Fruit fly (Drosophila melanogaster) whole organism, prepupa: ENCODE results near the gene CG13392.
A peak's percentile ranks its signal among the peaks of the same experiment; 100 is the strongest.

Source experiments
- Blimp-1 ChIP-seq: fragments of 200-800 bp; sonication (Bioruptor generic); optimal IDR thresholded peaks from 3 replicates; lab custom pipeline; 2017; ENCODE audit warnings: missing biosample characterization, missing genetic modification characterization, mild to moderate bottlenecking, moderate library complexity, missing genetic modification reagents
- CG10631 ChIP-seq: fragments of 200-800 bp; sonication (Bioruptor generic); optimal IDR thresholded peaks from 2 replicates; lab custom pipeline; 2016; ENCODE audit warnings: missing biosample characterization, missing genetic modification characterization
- CG10669 ChIP-seq: fragments of 200-800 bp; sonication (Bioruptor generic); optimal IDR thresholded peaks from 3 replicates; lab custom pipeline; 2018; ENCODE audit warnings: missing biosample characterization, mild to moderate bottlenecking, missing genetic modification characterization, moderate library complexity
- CG11294 ChIP-seq: fragments of 200-800 bp; sonication (Bioruptor generic); IDR thresholded peaks from 2 replicates; pipeline ENCODE4 v1.3.6; 2022; ENCODE audit warnings: missing biosample characterization, missing genetic modification characterization
- CG11762 ChIP-seq: fragments of 200-800 bp; sonication (Bioruptor generic); optimal IDR thresholded peaks from 3 replicates; lab custom pipeline; 2016; ENCODE audit warnings: missing biosample characterization, missing genetic modification characterization; ENCODE audit not compliant: insufficient read depth
- CG11902 ChIP-seq: fragments of 200-800 bp; sonication (Bioruptor generic); optimal IDR thresholded peaks from 3 replicates; lab custom pipeline; 2016; ENCODE audit warnings: missing biosample characterization, missing genetic modification characterization
- CG15336 ChIP-seq: fragments of 200-800 bp; sonication (Bioruptor generic); IDR thresholded peaks from 2 replicates; pipeline ENCODE4 v1.3.6; 2022; ENCODE audit warnings: missing biosample characterization, missing genetic modification characterization
- CG1621 ChIP-seq: fragments of 200-800 bp; sonication (Bioruptor generic); optimal IDR thresholded peaks from 3 replicates; lab custom pipeline; 2018; ENCODE audit warnings: missing biosample characterization, mild to moderate bottlenecking, missing genetic modification characterization
- CG3032 ChIP-seq: fragments of 200-800 bp; optimal IDR thresholded peaks from 2 replicates; lab custom pipeline; 2019; ENCODE audit warnings: missing biosample characterization, mild to moderate bottlenecking, missing genetic modification characterization, moderate library complexity
- CG31627 ChIP-seq: fragments of 200-800 bp; sonication (Bioruptor generic); optimal IDR thresholded peaks from 3 replicates; lab custom pipeline; 2016; ENCODE audit warnings: missing biosample characterization, missing genetic modification characterization
- CG32006 ChIP-seq: fragments of 200-800 bp; sonication (Bioruptor generic); optimal IDR thresholded peaks from 3 replicates; lab custom pipeline; 2017; ENCODE audit warnings: missing biosample characterization, mild to moderate bottlenecking, missing genetic modification characterization
- CG34406 ChIP-seq: fragments of 200-800 bp; sonication (Bioruptor generic); optimal IDR thresholded peaks from 3 replicates; lab custom pipeline; 2016; ENCODE audit warnings: missing biosample characterization, missing genetic modification characterization
- CG4318 ChIP-seq: fragments of 200-800 bp; sonication (Bioruptor generic); optimal IDR thresholded peaks from 3 replicates; lab custom pipeline; 2017; ENCODE audit warnings: missing biosample characterization, mild to moderate bottlenecking, missing genetic modification characterization
- CG6163 ChIP-seq: fragments of 200-800 bp; sonication (Bioruptor generic); IDR thresholded peaks from 3 replicates; pipeline ENCODE4 v1.3.6; 2022; ENCODE audit warnings: missing biosample characterization, missing genetic modification characterization
- CG6276 ChIP-seq: fragments of 200-800 bp; sonication (Bioruptor generic); optimal IDR thresholded peaks from 2 replicates; lab custom pipeline; 2017; ENCODE audit warnings: missing biosample characterization, mild to moderate bottlenecking, missing genetic modification characterization
- CG6808 ChIP-seq: fragments of 200-800 bp; sonication (Bioruptor generic); optimal IDR thresholded peaks from 3 replicates; lab custom pipeline; 2017; ENCODE audit warnings: missing biosample characterization, missing genetic modification characterization, mild to moderate bottlenecking, moderate library complexity, missing genetic modification reagents
- CG7368 ChIP-seq: fragments of 200-800 bp; sonication (Bioruptor generic); optimal IDR thresholded peaks from 3 replicates; lab custom pipeline; 2016; ENCODE audit warnings: missing biosample characterization, missing genetic modification characterization
- CG8319 ChIP-seq: fragments of 200-800 bp; sonication (Bioruptor generic); optimal IDR thresholded peaks from 3 replicates; lab custom pipeline; 2016; ENCODE audit warnings: missing biosample characterization, missing genetic modification characterization
- CG8632 ChIP-seq: fragments of 200-800 bp; sonication (Bioruptor generic); optimal IDR thresholded peaks from 3 replicates; lab custom pipeline; 2016; ENCODE audit warnings: missing biosample characterization, missing genetic modification characterization
- CG9139 ChIP-seq: fragments of 200-800 bp; sonication (Bioruptor generic); optimal IDR thresholded peaks from 3 replicates; lab custom pipeline; 2017; ENCODE audit warnings: missing biosample characterization, mild to moderate bottlenecking, missing genetic modification characterization
- Eip75B ChIP-seq: fragments of 200-800 bp; sonication (Bioruptor generic); optimal IDR thresholded peaks from 3 replicates; lab custom pipeline; 2016; ENCODE audit warnings: missing biosample characterization, missing genetic modification characterization
- Eip78C ChIP-seq: fragments of 200-800 bp; sonication (Bioruptor generic); peaks from one replicate; lab custom pipeline; 2016; ENCODE audit warnings: missing biosample characterization, missing genetic modification characterization
- Eip93F ChIP-seq: fragments of 200-800 bp; sonication (Bioruptor generic); optimal IDR thresholded peaks from 2 replicates; lab custom pipeline; 2016; ENCODE audit warnings: missing biosample characterization, mild to moderate bottlenecking, missing genetic modification characterization
- Ets21C ChIP-seq: fragments of 200-800 bp; sonication (Bioruptor generic); optimal IDR thresholded peaks from 3 replicates; lab custom pipeline; 2016; ENCODE audit warnings: missing biosample characterization, missing genetic modification characterization
- Ets96B ChIP-seq: fragments of 200-800 bp; optimal IDR thresholded peaks from 2 replicates; lab custom pipeline; 2019; ENCODE audit warnings: missing biosample characterization, mild to moderate bottlenecking, missing genetic modification characterization, moderate library complexity
- Hr38 ChIP-seq: sonication (Bioruptor generic); optimal IDR thresholded peaks from 2 replicates; lab custom pipeline; 2016; ENCODE audit warnings: missing biosample characterization, missing genetic modification characterization
- Hr39 ChIP-seq: fragments of 200-800 bp; sonication (Bioruptor generic); optimal IDR thresholded peaks from 2 replicates; lab custom pipeline; 2016; ENCODE audit warnings: missing biosample characterization, missing genetic modification characterization
- Lpt ChIP-seq: fragments of 200-800 bp; sonication (Bioruptor generic); optimal IDR thresholded peaks from 3 replicates; lab custom pipeline; 2016; ENCODE audit warnings: missing biosample characterization, missing genetic modification characterization
- Met ChIP-seq: fragments of 200-800 bp; sonication (Bioruptor generic); optimal IDR thresholded peaks from 3 replicates; lab custom pipeline; 2016; ENCODE audit warnings: missing biosample characterization, missing genetic modification characterization
- OdsH ChIP-seq: fragments of 200-800 bp; sonication (Bioruptor generic); optimal IDR thresholded peaks from 3 replicates; lab custom pipeline; 2016; ENCODE audit warnings: missing biosample characterization, missing genetic modification characterization
- Smox ChIP-seq: fragments of 200-800 bp; sonication (Bioruptor generic); optimal IDR thresholded peaks from 3 replicates; lab custom pipeline; 2016; ENCODE audit warnings: missing biosample characterization, missing genetic modification characterization
- Sox14 ChIP-seq: fragments of 200-800 bp; sonication (Bioruptor generic); optimal IDR thresholded peaks from 3 replicates; lab custom pipeline; 2016; ENCODE audit warnings: missing biosample characterization, missing genetic modification characterization
- Sox15 ChIP-seq: fragments of 200-800 bp; sonication (Bioruptor generic); optimal IDR thresholded peaks from 3 replicates; lab custom pipeline; 2016; ENCODE audit warnings: missing biosample characterization, missing genetic modification characterization
- achi ChIP-seq: fragments of 200-800 bp; sonication (Bioruptor generic); optimal IDR thresholded peaks from 3 replicates; lab custom pipeline; 2016; ENCODE audit warnings: missing biosample characterization, missing genetic modification characterization
- acj6 ChIP-seq: fragments of 200-800 bp; sonication (Bioruptor generic); optimal IDR thresholded peaks from 3 replicates; lab custom pipeline; 2016; ENCODE audit warnings: missing biosample characterization, missing genetic modification characterization
- cyc ChIP-seq: fragments of 200-800 bp; sonication (Bioruptor generic); optimal IDR thresholded peaks from 3 replicates; lab custom pipeline; 2016; ENCODE audit warnings: missing biosample characterization, missing genetic modification characterization
- eg ChIP-seq: fragments of 200-800 bp; sonication (Bioruptor generic); IDR thresholded peaks from 3 replicates; pipeline ENCODE4 v1.3.6; 2022; ENCODE audit warnings: missing biosample characterization, missing genetic modification characterization
- esn ChIP-seq: fragments of 200-800 bp; sonication (Bioruptor generic); optimal IDR thresholded peaks from 2 replicates; lab custom pipeline; 2016; ENCODE audit warnings: missing biosample characterization, mild to moderate bottlenecking, missing genetic modification characterization, moderate library complexity
- fd59A ChIP-seq: fragments of 200-800 bp; sonication (Bioruptor generic); optimal IDR thresholded peaks from 2 replicates; lab custom pipeline; 2017; ENCODE audit warnings: missing biosample characterization, mild to moderate bottlenecking, missing genetic modification characterization, missing genetic modification reagents
- fd85E ChIP-seq: fragments of 200-800 bp; sonication (Bioruptor generic); optimal IDR thresholded peaks from 3 replicates; lab custom pipeline; 2016; ENCODE audit warnings: missing biosample characterization, missing genetic modification characterization
- fkh ChIP-seq: fragments of 200-800 bp; sonication (Bioruptor generic); optimal IDR thresholded peaks from 3 replicates; lab custom pipeline; 2017; ENCODE audit warnings: missing biosample characterization, mild to moderate bottlenecking, missing genetic modification characterization, moderate library complexity
- net ChIP-seq: fragments of 200-800 bp; sonication (Bioruptor generic); optimal IDR thresholded peaks from 3 replicates; lab custom pipeline; 2016; ENCODE audit warnings: missing biosample characterization, missing genetic modification characterization
- pdm3 ChIP-seq: fragments of 200-800 bp; sonication (Bioruptor generic); optimal IDR thresholded peaks from 3 replicates; lab custom pipeline; 2016; ENCODE audit warnings: missing biosample characterization, missing genetic modification characterization
- ss ChIP-seq, 2 experiments: fragments of 200-800 bp; sonication (Bioruptor generic); optimal IDR thresholded peaks; 2 replicates in 1 of 2; 3 replicates in 1 of 2; lab custom pipeline; 2017 to 2018; ENCODE audit warnings: mild to moderate bottlenecking in 2 of 2, missing biosample characterization in 2 of 2, missing genetic modification characterization in 2 of 2, moderate library complexity in 1 of 2
- svp ChIP-seq: fragments of 200-800 bp; sonication (Bioruptor generic); peaks from one replicate; lab custom pipeline; 2016; ENCODE audit warnings: missing biosample characterization, missing genetic modification characterization
- topi ChIP-seq: fragments of 200-800 bp; sonication (Bioruptor generic); optimal IDR thresholded peaks from 3 replicates; lab custom pipeline; 2016; ENCODE audit warnings: missing biosample characterization, missing genetic modification characterization
- vri ChIP-seq: fragments of 200-800 bp; sonication (Bioruptor generic); optimal IDR thresholded peaks from 3 replicates; lab custom pipeline; 2016; ENCODE audit warnings: missing biosample characterization, mild to moderate bottlenecking, missing genetic modification characterization

Gene CG13392

dm6 chr2L:8417562-8417961, 35.0 kb upstream of the CG13392 start:
- TF ChIP-seq CG31627, result no peak
- no peak for TF ChIP-seq fd59A (GFP tag; lab: Kevin White, UChicago)
- peak; percentile 52 for TF ChIP-seq Eip78C
- TF ChIP-seq topi (GFP tag; lab: Kevin White, UChicago), result no peak
- TF ChIP-seq achi (GFP tag; lab: Kevin White, UChicago), result no peak
- no peak for TF ChIP-seq CG8632
- no peak for TF ChIP-seq CG9139 (GFP tag; lab: Kevin White, UChicago)
- TF ChIP-seq CG8319 (GFP tag; lab: Kevin White, UChicago), result no peak
- TF ChIP-seq CG10669, result no peak
- TF ChIP-seq Sox14 (GFP tag; lab: Kevin White, UChicago), result no peak
- TF ChIP-seq Ets96B (tag; lab: Kevin White, UChicago), result no peak
- TF ChIP-seq svp, result peak; percentile 31
- TF ChIP-seq esn (GFP tag; lab: Kevin White, UChicago), result peak; percentile 23
- no peak for TF ChIP-seq eg (GFP tag; lab: Robert Waterston, UW)
- no peak for TF ChIP-seq Eip75B (GFP tag; lab: Kevin White, UChicago)
- TF ChIP-seq OdsH (GFP tag; lab: Kevin White, UChicago), result no peak
- no peak for TF ChIP-seq CG3032
- TF ChIP-seq Hr39 (GFP tag; lab: Kevin White, UChicago), result no peak
- TF ChIP-seq Ets21C (GFP tag; lab: Kevin White, UChicago), result no peak
- TF ChIP-seq Smox (GFP tag; lab: Kevin White, UChicago), result no peak
- no peak for TF ChIP-seq Met
- TF ChIP-seq CG1621 (tag; lab: Kevin White, UChicago), result no peak
- no peak for TF ChIP-seq Eip93F
- no peak for TF ChIP-seq acj6 (GFP tag; lab: Kevin White, UChicago)
- TF ChIP-seq CG11762 (GFP tag; lab: Kevin White, UChicago), result no peak
- no peak for TF ChIP-seq Hr38 (GFP tag; lab: Kevin White, UChicago)
- peak; percentile 34 for TF ChIP-seq fkh (GFP tag; lab: Kevin White, UChicago)
- no peak for TF ChIP-seq CG7368 (GFP tag; lab: Kevin White, UChicago)
- TF ChIP-seq Blimp-1 (GFP tag; lab: Kevin White, UChicago), result peak; percentile 4
- TF ChIP-seq CG34406, result no peak
- no peak for TF ChIP-seq CG32006
- TF ChIP-seq CG6163 (GFP tag; lab: Robert Waterston, UW), result no peak
- TF ChIP-seq vri (GFP tag; lab: Kevin White, UChicago), result peak; percentile 20
- no peak for TF ChIP-seq net (GFP tag; lab: Kevin White, UChicago)
- TF ChIP-seq CG10631 (GFP tag; lab: Kevin White, UChicago), result no peak
- no peak for TF ChIP-seq cyc (GFP tag; lab: Kevin White, UChicago)
- no peak for TF ChIP-seq CG6808 (GFP tag; lab: Kevin White, UChicago)
- TF ChIP-seq pdm3 (GFP tag; lab: Kevin White, UChicago), result no peak
- no peak for TF ChIP-seq CG6276 (GFP tag; lab: Kevin White, UChicago)
- no peak for TF ChIP-seq CG11902 (GFP tag; lab: Kevin White, UChicago)
- no peak for TF ChIP-seq CG4318 (GFP tag; lab: Kevin White, UChicago)
- TF ChIP-seq Sox15 (GFP tag; lab: Kevin White, UChicago), result no peak
- no peak for TF ChIP-seq Lpt (GFP tag; lab: Kevin White, UChicago)
- no peak for TF ChIP-seq CG15336 (GFP tag; lab: Robert Waterston, UW)
- no peak for TF ChIP-seq fd85E
- no peak for TF ChIP-seq CG11294
- no peak for TF ChIP-seq ss (GFP tag; optimal IDR thresholded peaks at IDR 0.05; lab: Kevin White, UChicago)
